Fruit fly (Drosophila melanogaster): ENCODE results near the gene Galt.

Gene Galt

dm6 chr2L:6676535-6676934 lies 8.7 kb upstream of the Galt start, which contains the start of gene cort:
TSS of gene cort (minus strand) at chr2L:6676635.
- TF ChIP-seq CG11762 (GFP tag; optimal IDR thresholded peaks at IDR 0.05; ENCODE audit: insufficient read depth) (no peak), CG16779 (tag; optimal IDR thresholded peaks at IDR 0.05) (no peak), Hr39 (GFP tag; optimal IDR thresholded peaks at IDR 0.05) (no peak)

DNA sequence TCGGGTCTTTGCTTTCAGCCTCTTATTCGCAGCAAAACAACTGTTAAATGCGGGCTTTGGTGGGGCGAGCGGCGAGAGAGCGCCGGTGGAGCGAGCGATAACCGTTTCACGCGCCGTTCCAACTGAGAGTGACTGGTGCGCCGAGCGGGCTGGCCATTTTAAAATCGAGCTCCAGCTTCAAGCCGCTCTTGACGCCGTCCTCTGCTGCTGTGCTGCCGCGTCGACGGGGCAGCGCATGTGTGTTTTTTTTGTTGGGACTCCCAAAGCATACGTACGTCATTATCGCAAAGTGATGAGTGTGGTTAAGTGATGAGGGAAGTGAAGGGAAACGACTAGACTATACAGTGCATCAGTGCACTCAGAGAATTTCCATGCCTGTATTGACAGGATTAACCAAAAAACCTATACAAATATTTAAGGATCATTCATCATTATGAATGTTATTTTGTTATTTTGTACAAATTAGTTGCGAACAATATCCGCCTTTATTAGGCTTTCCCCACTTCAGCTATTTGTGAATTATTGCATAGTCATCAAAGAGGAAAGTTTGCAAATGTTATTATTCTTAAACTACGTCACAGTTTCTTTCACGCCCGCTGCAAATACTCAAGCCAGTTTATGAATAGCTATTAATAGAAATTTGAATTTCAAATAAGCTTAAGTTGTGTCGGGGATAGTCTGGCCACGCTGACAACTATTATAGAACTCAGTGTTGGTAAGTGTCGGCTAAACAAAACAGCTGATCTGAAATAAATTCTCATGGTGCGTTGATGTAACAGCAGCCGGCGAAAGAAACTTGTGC lies 5.6 kb upstream of the Galt start, which contains the start of gene Spn27A:
Gene Spn27A (minus strand): TSS at position 137 of the 802 bp plus-strand sequence.
- TF ChIP-seq Eip75B (GFP tag; optimal IDR thresholded peaks at IDR 0.05) (no peak), pdm3 (GFP tag; optimal IDR thresholded peaks at IDR 0.05) (no peak), OdsH (GFP tag; optimal IDR thresholded peaks at IDR 0.05) (peak; percentile 81), CG31627 (GFP tag; optimal IDR thresholded peaks at IDR 0.05) (peak; percentile 72), Lpt (GFP tag; optimal IDR thresholded peaks at IDR 0.05) (no peak), CG16779 (tag; optimal IDR thresholded peaks at IDR 0.05) (no peak), esn (GFP tag; optimal IDR thresholded peaks at IDR 0.05) (peak; percentile 78), CG3032 (tag; optimal IDR thresholded peaks at IDR 0.05) (peak; percentile 73), Ets96B (tag; optimal IDR thresholded peaks at IDR 0.05) (peak; percentile 76), lz (GFP tag; optimal IDR thresholded peaks at IDR 0.05) (peak; percentile 75), Smox (GFP tag; optimal IDR thresholded peaks at IDR 0.05) (no peak), Sox102F (GFP tag; optimal IDR thresholded peaks at IDR 0.05) (no peak), fkh (GFP tag; optimal IDR thresholded peaks at IDR 0.05) (peak; percentile 33), CG10669 (GFP tag; optimal IDR thresholded peaks at IDR 0.05) (no peak), CG6163 (GFP tag; IDR thresholded peaks at IDR 0.05) (no peak; the same call in 2 of the 3 replicates), Sox15 (GFP tag; optimal IDR thresholded peaks at IDR 0.05) (peak; percentile 67), fd85E (GFP tag; optimal IDR thresholded peaks at IDR 0.05) (peak; percentile 16), CG6276 (GFP tag; optimal IDR thresholded peaks at IDR 0.05) (no peak), cyc (GFP tag; optimal IDR thresholded peaks at IDR 0.05) (peak; percentile 68), spab (GFP tag; optimal IDR thresholded peaks at IDR 0.05) (no peak), salr (GFP tag; optimal IDR thresholded peaks at IDR 0.05) (no peak), topi (GFP tag; optimal IDR thresholded peaks at IDR 0.05) (peak; percentile 72), Hr4 (GFP tag; optimal IDR thresholded peaks at IDR 0.05) (peak; percentile 88), Gug (GFP tag; IDR thresholded peaks at IDR 0.05) (peak; percentile 71), CG3919 (GFP tag; optimal IDR thresholded peaks at IDR 0.05) (no peak), CG6792 (GFP tag; optimal IDR thresholded peaks at IDR 0.05) (peak; percentile 65), CG6854 (GFP tag; optimal IDR thresholded peaks at IDR 0.05) (peak; percentile 73), CG8632 (GFP tag; optimal IDR thresholded peaks at IDR 0.05) (peak; percentile 66), Blimp-1 (GFP tag; optimal IDR thresholded peaks at IDR 0.05) (peak; percentile 20), CG9139 (GFP tag; optimal IDR thresholded peaks at IDR 0.05) (peak; percentile 68), achi (GFP tag; optimal IDR thresholded peaks at IDR 0.05) (no peak), acj6 (GFP tag; optimal IDR thresholded peaks at IDR 0.05) (peak; percentile 78), CG15336 (GFP tag; IDR thresholded peaks at IDR 0.05) (peak; percentile 79), Sox14 (GFP tag; optimal IDR thresholded peaks at IDR 0.05) (peak; percentile 85), CG11902 (GFP tag; optimal IDR thresholded peaks at IDR 0.05) (no peak), eg (GFP tag; IDR thresholded peaks at IDR 0.05) (peak; percentile 82), Eip93F (GFP tag; optimal IDR thresholded peaks at IDR 0.05) (no peak), vri (GFP tag; optimal IDR thresholded peaks at IDR 0.05) (peak; percentile 83), CG8119 (GFP tag; IDR thresholded peaks at IDR 0.05) (peak; percentile 73), CG32006 (GFP tag; optimal IDR thresholded peaks at IDR 0.05) (no peak), CG8319 (GFP tag; optimal IDR thresholded peaks at IDR 0.05) (peak; percentile 49), Hr39 (GFP tag; optimal IDR thresholded peaks at IDR 0.05) (no peak), Met (GFP tag; optimal IDR thresholded peaks at IDR 0.05) (no peak), dsx (GFP tag; optimal IDR thresholded peaks at IDR 0.05; ENCODE audit: poor library complexity, severe bottlenecking) (no peak), CG4318 (GFP tag; optimal IDR thresholded peaks at IDR 0.05) (no peak), fd59A (GFP tag; optimal IDR thresholded peaks at IDR 0.05) (peak; percentile 60), CG7368 (GFP tag; optimal IDR thresholded peaks at IDR 0.05) (no peak)

Data from whole organism, prepupa.